Worm (Caenorhabditis elegans): ENCODE measurements around the gene gcy-36.

The gcy-36 gene

DNA sequence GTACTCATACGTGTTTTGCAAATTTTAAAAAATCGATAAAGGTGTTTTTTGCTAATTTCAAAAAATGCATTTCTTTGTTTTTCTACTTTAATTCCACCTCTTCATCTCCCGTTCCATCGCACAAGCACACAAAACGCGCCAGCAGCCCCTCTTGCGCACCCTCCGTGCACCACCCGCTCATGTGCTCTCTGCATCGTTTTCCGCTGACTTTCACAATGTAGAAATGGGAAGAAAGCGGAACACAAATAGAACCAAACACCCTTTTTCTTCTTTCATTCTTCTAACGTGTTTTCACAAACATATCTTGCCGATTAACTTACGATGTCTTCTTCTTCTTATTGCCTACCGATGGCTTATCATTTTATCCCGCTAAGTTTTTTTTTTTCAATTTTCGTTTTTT, 13.9 kb downstream of the gcy-36 start (continued):
- TF ChIP-seq egl-27 (tag; optimal IDR thresholded peaks at IDR 0.05) (no peak), egl-5 (tag; optimal IDR thresholded peaks at IDR 0.05) (peak; percentile 74), nhr-237 (tag; optimal IDR thresholded peaks at IDR 0.05) (no peak), nhr-43 (tag; optimal IDR thresholded peaks at IDR 0.05; ENCODE audit: poor library complexity, severe bottlenecking) (peak; percentile 63), unc-62 (GFP tag; optimal IDR thresholded peaks at IDR 0.05) (no peak), lsy-12 (tag; optimal IDR thresholded peaks at IDR 0.05) (no peak), elt-3 (tag; optimal IDR thresholded peaks at IDR 0.05) (no peak), jun-1 (tag; optimal IDR thresholded peaks at IDR 0.05) (peak; percentile 36), nhr-76 (tag; optimal IDR thresholded peaks at IDR 0.05) (no peak), skn-1 (tag; optimal IDR thresholded peaks at IDR 0.05) (peak; percentile 52), ama-1 (optimal IDR thresholded peaks at IDR 0.05) (peak; percentile 67), ceh-16 (tag; optimal IDR thresholded peaks at IDR 0.05) (no peak), pha-4 (tag; optimal IDR thresholded peaks at IDR 0.05) (peak; percentile 69), unc-39 (tag; optimal IDR thresholded peaks at IDR 0.05) (no peak), fkh-10 (GFP tag; optimal IDR thresholded peaks at IDR 0.05) (peak; percentile 19), lin-15B (tag; optimal IDR thresholded peaks at IDR 0.05) (peak; percentile 61), fkh-2 (tag; optimal IDR thresholded peaks at IDR 0.05) (no peak), hmg-11 (tag; optimal IDR thresholded peaks at IDR 0.05) (peak; percentile 85), elt-2 (tag; optimal IDR thresholded peaks at IDR 0.05) (peak; percentile 66), elt-1 (tag; optimal IDR thresholded peaks at IDR 0.05) (peak; percentile 3)

DNA sequence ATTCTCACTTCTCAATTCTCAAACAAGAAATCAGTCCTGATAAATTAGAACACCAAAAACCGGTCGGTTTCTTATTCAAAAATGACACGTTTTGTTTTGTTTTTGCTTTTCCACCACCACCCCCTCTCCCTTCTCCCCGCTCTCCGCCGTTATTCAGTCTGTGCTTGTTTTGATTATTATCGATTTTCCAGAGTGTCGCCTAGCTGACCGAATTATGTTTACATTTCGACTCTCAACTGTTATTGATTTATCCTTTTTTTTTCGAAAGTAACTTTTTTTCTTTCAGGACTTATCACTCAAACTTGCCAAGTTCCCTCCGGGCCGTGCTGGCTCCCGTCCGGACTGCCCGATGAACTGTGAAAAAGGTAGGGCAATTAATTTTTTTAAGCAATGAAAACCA, 14.5 kb downstream of the gcy-36 start, which contains the start of gene gob-1:
Gene gob-1, plus strand, starts transcription at position 281 of the 400 bp plus-strand sequence.
- TF ChIP-seq nhr-43 (tag; optimal IDR thresholded peaks at IDR 0.05; ENCODE audit: poor library complexity, severe bottlenecking) (no peak), tbx-2 (tag; optimal IDR thresholded peaks at IDR 0.05) (no peak), fkh-2 (tag; optimal IDR thresholded peaks at IDR 0.05) (no peak), aly-2 (tag; optimal IDR thresholded peaks at IDR 0.05) (no peak), nfya-1 (tag; optimal IDR thresholded peaks at IDR 0.05; ENCODE audit: insufficient read depth) (no peak), lin-39 (tag; optimal IDR thresholded peaks at IDR 0.05) (no peak), ceh-28 (tag; optimal IDR thresholded peaks at IDR 0.05) (no peak), unc-39 (tag; optimal IDR thresholded peaks at IDR 0.05) (no peak), skn-1 (tag; optimal IDR thresholded peaks at IDR 0.05) (no peak), nhr-77 (tag; optimal IDR thresholded peaks at IDR 0.05) (no peak), snpc-4 (tag; optimal IDR thresholded peaks at IDR 0.05) (no peak), mdl-1 (tag; optimal IDR thresholded peaks at IDR 0.05) (no peak), R02D3.7 (tag; optimal IDR thresholded peaks at IDR 0.05) (no peak), lin-15B (tag; optimal IDR thresholded peaks at IDR 0.05) (no peak), fkh-10 (GFP tag; optimal IDR thresholded peaks at IDR 0.05) (no peak), nhr-23 (tag; optimal IDR thresholded peaks at IDR 0.05) (no peak)

DNA sequence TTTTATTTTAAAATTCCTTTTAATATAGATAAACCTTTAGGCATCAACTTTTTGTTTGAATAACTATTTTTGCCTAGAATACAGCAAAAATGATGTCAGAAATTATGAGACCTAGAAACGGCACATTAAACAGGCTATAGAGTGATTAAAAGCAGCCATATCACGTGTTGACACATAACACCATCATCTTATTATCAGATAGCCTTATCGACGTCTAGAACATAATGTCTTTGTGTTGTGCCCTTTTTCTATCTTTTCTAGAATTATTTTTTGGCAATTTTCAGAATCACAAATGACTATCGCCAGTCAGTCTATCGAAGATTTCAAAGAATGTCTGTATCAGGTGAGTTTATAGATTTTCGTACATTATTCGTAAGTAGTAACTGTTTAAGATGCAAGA, 15.3 kb downstream of the gcy-36 start:
- TF ChIP-seq fos-1 (tag; optimal IDR thresholded peaks at IDR 0.05) (no peak), pqm-1 (tag; optimal IDR thresholded peaks at IDR 0.05) (peak; percentile 53), fkh-10 (GFP tag; optimal IDR thresholded peaks at IDR 0.05) (no peak), elt-3 (tag; optimal IDR thresholded peaks at IDR 0.05) (no peak), daf-12 (tag; optimal IDR thresholded peaks at IDR 0.05) (no peak), aly-2 (tag; optimal IDR thresholded peaks at IDR 0.05) (no peak), mml-1 (tag; optimal IDR thresholded peaks at IDR 0.05) (no peak), mdl-1 (tag; optimal IDR thresholded peaks at IDR 0.05) (no peak), nhr-43 (tag; optimal IDR thresholded peaks at IDR 0.05; ENCODE audit: poor library complexity, severe bottlenecking) (peak; percentile 30), nhr-76 (tag; optimal IDR thresholded peaks at IDR 0.05) (no peak), elt-1 (tag; optimal IDR thresholded peaks at IDR 0.05) (no peak), ztf-11 (tag; optimal IDR thresholded peaks at IDR 0.05) (no peak), jun-1 (tag; optimal IDR thresholded peaks at IDR 0.05) (no peak), nhr-11 (tag; optimal IDR thresholded peaks at IDR 0.05) (no peak), ceh-9 (tag; optimal IDR thresholded peaks at IDR 0.05) (no peak), elt-2 (tag; optimal IDR thresholded peaks at IDR 0.05) (peak; percentile 54), egl-5 (tag; optimal IDR thresholded peaks at IDR 0.05) (no peak)

Measured in whole organism, L3 larva.